Worm (Caenorhabditis elegans) whole organism, dauer: ENCODE measurements around the gene tgn-38.

Source experiments
- unc-62 ChIP-seq: sonication (generic microtip); optimal IDR thresholded peaks from 2 replicates; lab custom pipeline; 2017; ENCODE audit warnings: missing biosample characterization, missing genetic modification reagents, missing genetic modification characterization

Gene tgn-38

DNA sequence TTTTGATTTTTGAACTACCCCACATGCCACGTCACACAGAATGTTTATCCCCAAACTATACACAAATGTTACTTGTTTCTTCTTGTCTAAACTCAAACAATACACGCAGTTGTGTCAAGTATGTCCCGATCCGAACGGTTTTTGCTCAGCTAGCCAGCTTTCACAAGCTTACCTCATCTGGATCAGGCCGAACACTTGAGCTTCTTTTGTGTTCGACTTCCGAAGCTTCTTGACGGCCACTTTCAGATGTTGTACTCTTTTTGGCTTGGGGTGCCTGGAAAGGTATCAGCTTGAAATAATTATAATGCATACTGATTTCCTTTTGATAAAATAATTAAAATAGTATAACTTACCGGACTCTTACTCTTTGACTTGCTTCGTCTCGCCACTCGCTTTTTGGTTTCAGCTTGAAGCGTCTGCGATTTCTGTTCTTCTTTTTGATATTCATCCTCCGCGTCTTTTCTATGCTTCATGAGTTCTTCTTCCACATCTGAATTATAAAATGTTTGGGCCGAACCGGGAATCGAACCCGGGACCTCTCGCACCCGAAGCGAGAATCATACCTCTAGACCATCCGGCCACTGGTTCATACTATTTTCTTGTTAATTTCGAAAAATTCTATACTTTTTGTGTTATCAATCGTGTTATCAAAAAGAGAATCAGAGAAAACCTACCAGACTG is 23.7 kb downstream of the tgn-38 start:
- TF ChIP-seq unc-62 (GFP tag; lab: Kevin White, UChicago): no peak

DNA sequence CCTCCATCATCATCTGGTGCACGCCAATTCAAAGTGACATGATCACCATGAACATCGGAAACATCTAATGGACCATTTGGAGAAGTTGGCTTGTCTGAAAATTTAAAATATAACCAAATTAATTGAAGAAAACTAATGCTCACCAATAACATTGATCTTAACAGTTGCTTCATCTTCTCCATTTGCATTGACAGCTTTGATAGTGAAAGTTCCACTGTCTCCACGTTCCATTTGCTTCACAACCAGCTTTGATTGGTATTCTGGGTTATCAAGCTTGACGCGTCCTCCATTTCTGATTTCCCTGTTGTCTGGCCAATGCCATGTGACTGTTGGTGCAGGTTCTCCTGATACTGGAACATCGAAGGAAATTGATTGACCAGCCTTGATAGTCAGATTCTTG is 42.6 kb downstream of the tgn-38 start:
- TF ChIP-seq unc-62 (GFP tag; lab: Kevin White, UChicago): no peak
